Fruit fly (Drosophila melanogaster) whole organism, adult: Measurements from ENCODE around the gene CG14401.

Experiments used
- CG1620 ChIP-seq: fragments of 200-800 bp; sonication (Bioruptor generic); optimal IDR thresholded peaks from 2 replicates; lab custom pipeline; 2016; ENCODE audit warnings: missing biosample characterization, missing genetic modification characterization
- CG33017 ChIP-seq: fragments of 200-800 bp; sonication (Bioruptor generic); optimal IDR thresholded peaks from 2 replicates; lab custom pipeline; 2018; ENCODE audit warnings: missing biosample characterization, mild to moderate bottlenecking, missing genetic modification characterization, moderate library complexity
- CG5204 ChIP-seq: fragments of 200-800 bp; sonication (Bioruptor generic); optimal IDR thresholded peaks from 2 replicates; lab custom pipeline; 2016; ENCODE audit warnings: missing biosample characterization, missing genetic modification characterization
- CG7045 ChIP-seq: fragments of 200-800 bp; sonication (Bioruptor generic); optimal IDR thresholded peaks from 2 replicates; lab custom pipeline; 2017; ENCODE audit warnings: missing biosample characterization, mild to moderate bottlenecking, missing genetic modification characterization
- CG7101 ChIP-seq: fragments of 200-800 bp; sonication (Bioruptor generic); optimal IDR thresholded peaks from 2 replicates; lab custom pipeline; 2018; ENCODE audit warnings: missing biosample characterization, mild to moderate bottlenecking, missing genetic modification characterization, moderate library complexity
- Hr96 ChIP-seq: fragments of 200-800 bp; sonication (Bioruptor generic); optimal IDR thresholded peaks from 2 replicates; lab custom pipeline; 2016; ENCODE audit warnings: missing biosample characterization, missing genetic modification characterization
- Mnt ChIP-seq: fragments of 200-800 bp; sonication (Bioruptor generic); optimal IDR thresholded peaks from 2 replicates; lab custom pipeline; 2016; ENCODE audit warnings: missing biosample characterization, mild to moderate bottlenecking, missing genetic modification characterization
- cic ChIP-seq: fragments of 200-800 bp; sonication (Bioruptor generic); optimal IDR thresholded peaks from 2 replicates; lab custom pipeline; 2017; ENCODE audit warnings: missing biosample characterization, mild to moderate bottlenecking, missing genetic modification characterization, moderate library complexity
- cnc ChIP-seq, 2 experiments: fragments of >200 bp; optimal IDR thresholded peaks; 2 replicates each; lab custom pipeline; 2017
- kay ChIP-seq: fragments of 200-800 bp; sonication (Bioruptor generic); peaks from one replicate; lab custom pipeline; 2016; ENCODE audit warnings: missing biosample characterization, missing genetic modification characterization, borderline replicate concordance
- ovo ChIP-seq: fragments of 200-800 bp; sonication (Bioruptor generic); optimal IDR thresholded peaks from 2 replicates; lab custom pipeline; 2016; ENCODE audit warnings: missing biosample characterization, missing genetic modification characterization
- pad ChIP-seq: fragments of 200-800 bp; sonication (Bioruptor generic); optimal IDR thresholded peaks from 3 replicates; lab custom pipeline; 2017; ENCODE audit warnings: missing biosample characterization, missing genetic modification characterization, mild to moderate bottlenecking, moderate library complexity, missing genetic modification reagents

DNA sequence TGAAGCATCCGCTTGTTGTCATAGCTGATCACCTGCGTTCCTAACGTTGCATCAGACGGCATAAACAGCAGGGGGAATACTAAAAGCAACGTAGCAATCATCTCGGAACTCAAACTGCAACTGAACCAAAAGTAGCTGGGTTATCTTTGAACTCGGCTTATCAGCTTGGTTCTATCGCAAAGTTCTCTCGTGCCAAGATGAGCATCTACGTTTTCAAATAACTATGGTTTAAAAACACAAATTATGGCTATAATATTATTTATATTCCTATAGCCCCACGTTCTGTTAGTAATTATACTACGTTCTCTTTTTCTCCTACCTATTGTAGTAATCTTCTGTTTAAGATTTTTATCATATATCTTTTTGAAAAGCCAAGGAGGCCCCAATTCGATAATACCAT is 11.9 kb upstream of the CG14401 start, which contains the start of gene CG14400:
- TF ChIP-seq CG5204 (no peak), Mnt (GFP tag; lab: Kevin White, UChicago) (no peak), CG1620 (GFP tag; lab: Kevin White, UChicago) (no peak), Hr96 (GFP tag; lab: Kevin White, UChicago) (no peak), cic (GFP tag; lab: Kevin White, UChicago) (no peak), kay (GFP tag; lab: Kevin White, UChicago) (no peak), pad (GFP tag; lab: Kevin White, UChicago) (no peak), CG7101 (tag; lab: Kevin White, UChicago) (no peak), ovo (GFP tag; lab: Kevin White, UChicago) (no peak), CG33017 (no peak), CG7045 (GFP tag; lab: Kevin White, UChicago) (no peak), cnc (optimal IDR thresholded peaks at IDR 0.05; lab: Kevin White, UChicago) (no peak)
